Worm (Caenorhabditis elegans): ENCODE measurements around the gene C16B8.3.

DNA sequence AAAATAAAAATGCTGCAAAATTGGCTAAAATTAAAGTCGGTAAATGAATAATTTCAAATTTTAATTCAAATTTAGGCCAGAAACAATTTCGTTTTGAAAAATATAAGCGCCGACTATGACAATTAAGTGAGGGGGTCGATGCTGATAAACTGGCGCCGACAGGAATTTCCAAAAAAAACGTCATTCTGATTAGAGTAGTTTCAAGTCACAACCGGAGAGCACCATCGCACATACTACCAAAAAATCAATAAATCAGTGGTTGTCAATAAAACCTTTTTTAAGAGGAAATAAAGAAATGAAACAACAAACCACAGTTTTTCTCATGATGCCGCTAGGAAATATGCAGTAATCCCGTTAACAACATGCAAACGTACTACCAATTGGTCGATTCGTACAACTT, 19.4 kb downstream of the C16B8.3 start:
- TF ChIP-seq ceh-79 (tag; optimal IDR thresholded peaks at IDR 0.05) (no peak), mes-4 (tag; optimal IDR thresholded peaks at IDR 0.05) (no peak), Y79H2A.3 (GFP tag; conservative IDR thresholded peaks at IDR 0.05) (no peak), aptf-2 (GFP tag; conservative IDR thresholded peaks at IDR 0.05) (no peak), madf-10 (tag; optimal IDR thresholded peaks at IDR 0.05) (no peak), die-1 (tag; optimal IDR thresholded peaks at IDR 0.05) (no peak), snpc-1.3 (tag; optimal IDR thresholded peaks at IDR 0.05; ENCODE audit: insufficient read depth) (no peak), ama-1 (optimal IDR thresholded peaks at IDR 0.05) (no peak), ama-1 (GFP tag; optimal IDR thresholded peaks at IDR 0.05) (no peak), B0035.1 (tag; optimal IDR thresholded peaks at IDR 0.05) (no peak), F55B11.4 (tag; optimal IDR thresholded peaks at IDR 0.05; ENCODE audit: borderline replicate concordance, insufficient read depth) (no peak), dox-1 (GFP tag; IDR thresholded peaks at IDR 0.05) (no peak), lin-40 (tag; optimal IDR thresholded peaks at IDR 0.05) (no peak), nfya-1 (tag; optimal IDR thresholded peaks at IDR 0.05; ENCODE audit: borderline replicate concordance, insufficient read depth) (no peak), lin-26 (GFP tag; IDR thresholded peaks at IDR 0.05) (no peak)

Data from whole organism, young adult.